Worm (Caenorhabditis elegans) whole organism, L1 larva: ENCODE data around the gene T22F3.11.

ENCODE experiments used
- egl-13 ChIP-seq: sonication (generic microtip); optimal IDR thresholded peaks from 2 replicates; lab custom pipeline; 2016; ENCODE audit warnings: missing genotype, missing genetic modification reagents, missing genetic modification characterization, missing compliant biosample characterization
- ets-5 ChIP-seq: fragments of 200-800 bp; sonication (Bioruptor generic); IDR thresholded peaks from 2 replicates; pipeline ENCODE4 v1.3.6; 2022; ENCODE audit warnings: missing genetic modification characterization, missing compliant biosample characterization
- lin-13 ChIP-seq: fragments of 150-350 bp; optimal IDR thresholded peaks from 2 replicates; lab custom pipeline; 2014; ENCODE audit warnings: missing biosample characterization, missing genetic modification reagents, missing genetic modification characterization
- lin-15B ChIP-seq: fragments of 150-350 bp; sonication (generic microtip); optimal IDR thresholded peaks from 3 replicates; lab custom pipeline; 2014; ENCODE audit warnings: missing biosample characterization, missing genetic modification characterization
- lir-3 ChIP-seq: sonication (generic microtip); optimal IDR thresholded peaks from 2 replicates; lab custom pipeline; 2016; ENCODE audit warnings: mild to moderate bottlenecking, missing genetic modification characterization, moderate library complexity, missing compliant biosample characterization; ENCODE audit not compliant: poor library complexity
- mep-1 ChIP-seq: fragments of 150-350 bp; optimal IDR thresholded peaks from 2 replicates; lab custom pipeline; 2014; ENCODE audit warnings: missing biosample characterization, missing genetic modification characterization
- pag-3 ChIP-seq: sonication (generic microtip); optimal IDR thresholded peaks from 2 replicates; lab custom pipeline; 2017; ENCODE audit warnings: missing genetic modification characterization, mild to moderate bottlenecking, missing compliant biosample characterization, antibody characterized with exemption, borderline replicate concordance; ENCODE audit not compliant: insufficient read depth
- unc-30 ChIP-seq: sonication (generic microtip); optimal IDR thresholded peaks from 2 replicates; lab custom pipeline; 2017; ENCODE audit warnings: missing biosample characterization, missing genetic modification characterization
- unc-62 ChIP-seq: fragments of 150-350 bp; optimal IDR thresholded peaks from 2 replicates; lab custom pipeline; 2014; ENCODE audit warnings: missing biosample characterization, missing genetic modification reagents, missing genetic modification characterization
- zag-1 ChIP-seq: fragments of 150-350 bp; optimal IDR thresholded peaks from 2 replicates; lab custom pipeline; 2014; ENCODE audit warnings: missing biosample characterization, missing genetic modification characterization
- ztf-11 ChIP-seq, 2 experiments: sonication (generic microtip); optimal IDR thresholded peaks; 2 replicates each; lab custom pipeline; 2016 to 2017; ENCODE audit warnings: missing genetic modification characterization in 2 of 2, missing biosample characterization in 1 of 2, missing compliant biosample characterization in 1 of 2

- no peak for TF ChIP-seq ztf-11 (tag; optimal IDR thresholded peaks at IDR 0.05; lab: Kevin White, UChicago)
- no peak for TF ChIP-seq lin-15B (tag; lab: Kevin White, UChicago)
- TF ChIP-seq pag-3, result no peak
- TF ChIP-seq ets-5 (GFP tag; lab: Robert Waterston, UW), result no peak
- TF ChIP-seq lin-13 (GFP tag; lab: Kevin White, UChicago), result no peak
- TF ChIP-seq mep-1 (tag; lab: Kevin White, UChicago), result no peak
- no peak for TF ChIP-seq unc-30 (tag; lab: Kevin White, UChicago)
- TF ChIP-seq zag-1 (tag; lab: Kevin White, UChicago), result no peak
- no peak for TF ChIP-seq unc-62 (GFP tag; lab: Kevin White, UChicago)
- TF ChIP-seq lir-3 (tag; lab: Kevin White, UChicago), result no peak
- TF ChIP-seq egl-13, result no peak
These were observed 34.0 kb downstream of the T22F3.11 start for ce11 chrV:3580385-3580784.
